Worm (Caenorhabditis elegans): Measurements from ENCODE around the gene T26G10.4.

DNA sequence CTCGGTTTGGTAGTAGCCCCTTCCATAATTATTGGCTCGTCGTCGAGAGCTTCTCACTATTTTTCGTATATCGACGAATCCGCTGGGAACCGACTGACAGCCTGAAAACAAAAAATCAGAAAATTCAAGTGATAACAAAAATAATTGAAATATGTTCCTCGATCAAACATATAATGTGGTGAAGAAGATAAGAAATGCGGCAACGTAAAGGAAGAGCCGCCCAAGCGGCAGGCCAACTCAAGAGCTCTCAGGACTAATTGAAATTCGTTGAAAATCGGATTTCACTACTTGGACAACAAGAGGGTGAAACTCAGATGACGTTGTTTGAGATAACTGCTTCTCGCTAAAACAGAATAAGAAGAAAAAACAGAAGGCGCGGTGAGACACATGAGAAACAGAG is 30.3 kb upstream of the T26G10.4 start, which contains the start of gene slc-17.2:
- TF ChIP-seq unc-39 (tag; optimal IDR thresholded peaks at IDR 0.05) (no peak), ztf-11 (tag; optimal IDR thresholded peaks at IDR 0.05) (no peak), aly-2 (tag; optimal IDR thresholded peaks at IDR 0.05) (no peak), mxl-3 (GFP tag; optimal IDR thresholded peaks at IDR 0.05) (no peak)

All from whole organism, L4 larva.